Fruit fly (Drosophila melanogaster) whole organism, embryonic: ENCODE measurements around the gene Rok.

Experiments used
- Abd-B ChIP-seq: fragments of 200-800 bp; sonication (Bioruptor generic); optimal IDR thresholded peaks from 2 replicates; lab custom pipeline; 2018; ENCODE audit warnings: missing biosample characterization, mild to moderate bottlenecking, missing genetic modification characterization, moderate library complexity
- Antp ChIP-seq: fragments of 200-800 bp; sonication (Bioruptor generic); optimal IDR thresholded peaks from 3 replicates; lab custom pipeline; 2016; ENCODE audit warnings: missing biosample characterization, missing genetic modification characterization
- CG11085 ChIP-seq: fragments of 200-800 bp; sonication (Bioruptor generic); IDR thresholded peaks from 2 replicates; pipeline ENCODE4 v1.3.6; 2022; ENCODE audit warnings: missing biosample characterization, missing genetic modification characterization
- CG11504 ChIP-seq: fragments of 200-800 bp; sonication (Bioruptor generic); optimal IDR thresholded peaks from 3 replicates; lab custom pipeline; 2019; ENCODE audit warnings: missing biosample characterization, mild to moderate bottlenecking, missing genetic modification characterization, moderate library complexity
- CG11695 ChIP-seq: fragments of 200-800 bp; sonication (Bioruptor generic); IDR thresholded peaks from 3 replicates; pipeline ENCODE4 v1.3.6; 2022; ENCODE audit warnings: missing biosample characterization, missing genetic modification characterization
- CG12071 ChIP-seq: fragments of 200-800 bp; sonication (Bioruptor generic); optimal IDR thresholded peaks from 3 replicates; lab custom pipeline; 2018; ENCODE audit warnings: missing biosample characterization, mild to moderate bottlenecking, missing genetic modification characterization
- CG12219 ChIP-seq: fragments of 200-800 bp; sonication (Bioruptor generic); optimal IDR thresholded peaks from 3 replicates; lab custom pipeline; 2018; ENCODE audit warnings: missing biosample characterization, mild to moderate bottlenecking, missing genetic modification characterization
- CG12391 ChIP-seq: fragments of 200-800 bp; sonication (Bioruptor generic); optimal IDR thresholded peaks from 3 replicates; lab custom pipeline; 2018; ENCODE audit warnings: missing biosample characterization, mild to moderate bottlenecking, missing genetic modification characterization, moderate library complexity
- CG15011 ChIP-seq: fragments of 200-800 bp; sonication (Bioruptor generic); optimal IDR thresholded peaks from 3 replicates; lab custom pipeline; 2018; ENCODE audit warnings: missing biosample characterization, mild to moderate bottlenecking, missing genetic modification characterization
- CG18262 ChIP-seq: fragments of 200-800 bp; optimal IDR thresholded peaks from 3 replicates; lab custom pipeline; 2019; ENCODE audit warnings: missing biosample characterization, mild to moderate bottlenecking, missing genetic modification characterization, moderate library complexity
- CG2712 ChIP-seq: fragments of 200-800 bp; optimal IDR thresholded peaks from 3 replicates; lab custom pipeline; 2019; ENCODE audit warnings: missing biosample characterization, mild to moderate bottlenecking, missing genetic modification characterization, moderate library complexity
- CG31388 ChIP-seq: fragments of 200-800 bp; sonication (Bioruptor generic); optimal IDR thresholded peaks from 2 replicates; lab custom pipeline; 2016; ENCODE audit warnings: missing biosample characterization, missing genetic modification characterization
- CG33557 ChIP-seq: fragments of 200-800 bp; sonication (Bioruptor generic); optimal IDR thresholded peaks from 2 replicates; lab custom pipeline; 2019; ENCODE audit warnings: missing biosample characterization, mild to moderate bottlenecking, missing genetic modification characterization, moderate library complexity
- CG4360 ChIP-seq: fragments of 200-800 bp; sonication (Bioruptor generic); IDR thresholded peaks from 2 replicates; pipeline ENCODE4 v1.3.6; 2022; ENCODE audit warnings: missing biosample characterization, missing genetic modification characterization
- CG6813 ChIP-seq: fragments of 200-800 bp; sonication (Bioruptor generic); optimal IDR thresholded peaks from 2 replicates; lab custom pipeline; 2017; ENCODE audit warnings: missing biosample characterization, missing genetic modification characterization, mild to moderate bottlenecking, moderate library complexity, missing genetic modification reagents
- CG7928 ChIP-seq: fragments of 200-800 bp; sonication (Bioruptor generic); optimal IDR thresholded peaks from 2 replicates; lab custom pipeline; 2017; ENCODE audit warnings: missing biosample characterization, mild to moderate bottlenecking, missing genetic modification characterization
- Dfd ChIP-seq, 2 experiments: fragments of >200 bp; optimal IDR thresholded peaks; 2 replicates each; lab custom pipeline; 2017; ENCODE audit warnings: missing biosample characterization in 2 of 2, missing genetic modification characterization in 2 of 2
- Dll ChIP-seq: fragments of 200-800 bp; sonication (Bioruptor generic); IDR thresholded peaks from 4 replicates; pipeline ENCODE4 v1.3.6; 2022; ENCODE audit warnings: missing biosample characterization, missing genetic modification characterization; ENCODE audit not compliant: partially characterized antibody
- Hr3 ChIP-seq: fragments of 200-800 bp; sonication (Bioruptor generic); optimal IDR thresholded peaks from 3 replicates; lab custom pipeline; 2016; ENCODE audit warnings: missing biosample characterization, missing genetic modification characterization
- MBD-R2 ChIP-seq: fragments of 200-800 bp; sonication (Bioruptor generic); IDR thresholded peaks from 2 replicates; pipeline ENCODE4 v1.3.6; 2022; ENCODE audit warnings: missing biosample characterization, missing genetic modification characterization
- Oaz ChIP-seq: fragments of 200-800 bp; sonication (Bioruptor generic); IDR thresholded peaks from 2 replicates; pipeline ENCODE4 v1.3.6; 2022; ENCODE audit warnings: missing biosample characterization, missing genetic modification characterization
- PHDP ChIP-seq: fragments of 200-800 bp; sonication (Bioruptor generic); optimal IDR thresholded peaks from 3 replicates; lab custom pipeline; 2018; ENCODE audit warnings: missing biosample characterization, mild to moderate bottlenecking, missing genetic modification characterization, moderate library complexity
- Scr ChIP-seq: fragments of 200-800 bp; sonication (Bioruptor generic); IDR thresholded peaks from 2 replicates; pipeline ENCODE4 v1.3.6; 2022; ENCODE audit warnings: missing biosample characterization, missing genetic modification characterization; ENCODE audit not compliant: partially characterized antibody
- Sin3A ChIP-seq: fragments of >200 bp; optimal IDR thresholded peaks from 2 replicates; lab custom pipeline; 2018
- Ssrp ChIP-seq: fragments of 200-800 bp; sonication (Bioruptor generic); optimal IDR thresholded peaks from 2 replicates; lab custom pipeline; 2018; ENCODE audit warnings: missing biosample characterization, mild to moderate bottlenecking, missing genetic modification characterization, moderate library complexity
- ac ChIP-seq: fragments of 200-800 bp; sonication (Bioruptor generic); optimal IDR thresholded peaks from 3 replicates; lab custom pipeline; 2017; ENCODE audit warnings: missing biosample characterization, mild to moderate bottlenecking, missing genetic modification characterization
- az2 ChIP-seq: fragments of 200-800 bp; sonication (Bioruptor generic); optimal IDR thresholded peaks from 3 replicates; lab custom pipeline; 2016; ENCODE audit warnings: missing biosample characterization, missing genetic modification characterization
- bcd ChIP-seq: fragments of 200-800 bp; sonication (Bioruptor generic); optimal IDR thresholded peaks from 2 replicates; lab custom pipeline; 2017; ENCODE audit warnings: missing biosample characterization, mild to moderate bottlenecking, missing genetic modification characterization
- br ChIP-seq: fragments of >200 bp; optimal IDR thresholded peaks from 2 replicates; lab custom pipeline; 2017
- cad ChIP-seq: fragments of >200 bp; optimal IDR thresholded peaks from 2 replicates; lab custom pipeline; 2017; ENCODE audit warnings: missing biosample characterization, missing genetic modification characterization
- chif ChIP-seq, 2 experiments: fragments of 200-800 bp; sonication (Bioruptor generic); optimal IDR thresholded peaks; 3 replicates each; lab custom pipeline; 2016; ENCODE audit warnings: missing biosample characterization in 2 of 2, missing genetic modification characterization in 2 of 2
- chn ChIP-seq: fragments of 200-800 bp; sonication (Bioruptor generic); optimal IDR thresholded peaks from 2 replicates; lab custom pipeline; 2016; ENCODE audit warnings: missing biosample characterization, missing genetic modification characterization
- dmrt11E ChIP-seq: fragments of 200-800 bp; sonication (Bioruptor generic); optimal IDR thresholded peaks from 3 replicates; lab custom pipeline; 2018; ENCODE audit warnings: missing biosample characterization, mild to moderate bottlenecking, missing genetic modification characterization, moderate library complexity
- dpn ChIP-seq, 2 experiments: fragments of 200-800 bp; sonication (Bioruptor generic); optimal IDR thresholded peaks; 3 replicates each; lab custom pipeline; 2016; ENCODE audit warnings: missing biosample characterization in 2 of 2, missing genetic modification characterization in 2 of 2
- fd102C ChIP-seq: fragments of 200-800 bp; sonication (Bioruptor generic); optimal IDR thresholded peaks from 2 replicates; lab custom pipeline; 2018; ENCODE audit warnings: missing biosample characterization, mild to moderate bottlenecking, missing genetic modification characterization, moderate library complexity
- fd96Cb ChIP-seq: fragments of 200-800 bp; sonication (Bioruptor generic); optimal IDR thresholded peaks from 2 replicates; lab custom pipeline; 2018; ENCODE audit warnings: missing biosample characterization, mild to moderate bottlenecking, missing genetic modification characterization, moderate library complexity
- ftz-f1 ChIP-seq: fragments of 200-800 bp; sonication (Bioruptor generic); optimal IDR thresholded peaks from 2 replicates; lab custom pipeline; 2016; ENCODE audit warnings: missing biosample characterization, missing genetic modification characterization
- gfzf ChIP-seq: fragments of 200-800 bp; sonication (Bioruptor generic); optimal IDR thresholded peaks from 2 replicates; lab custom pipeline; 2016; ENCODE audit warnings: missing biosample characterization, mild to moderate bottlenecking, missing genetic modification characterization, moderate library complexity
- gsb ChIP-seq: fragments of 200-800 bp; sonication (Bioruptor generic); IDR thresholded peaks from 2 replicates; pipeline ENCODE4 v1.3.6; 2022; ENCODE audit warnings: missing biosample characterization, missing genetic modification characterization
- insv ChIP-seq, 2 experiments: fragments of 200-800 bp; sonication (Bioruptor generic); optimal IDR thresholded peaks; 3 replicates each; lab custom pipeline; 2016 to 2018; ENCODE audit warnings: missing biosample characterization in 2 of 2, missing genetic modification characterization in 2 of 2
- odd ChIP-seq: fragments of 200-800 bp; sonication (Bioruptor generic); optimal IDR thresholded peaks from 2 replicates; lab custom pipeline; 2017; ENCODE audit warnings: missing biosample characterization, mild to moderate bottlenecking, missing genetic modification characterization
- org-1 ChIP-seq: fragments of 200-800 bp; sonication (Bioruptor generic); optimal IDR thresholded peaks from 2 replicates; lab custom pipeline; 2017; ENCODE audit warnings: missing biosample characterization, missing genetic modification characterization
- pan ChIP-seq, 4 experiments: fragments of >200 bp in 3 of 4; fragments of 200-800 bp in 1 of 4; sonication (Bioruptor generic) in 1 of 4; optimal IDR thresholded peaks in 3 of 4; IDR thresholded peaks in 1 of 4; 2 replicates each; pipeline versions ENCODE4 v1.3.6 to Lab custom; 2017 to 2022; ENCODE audit warnings: missing biosample characterization in 2 of 4, missing genetic modification characterization in 2 of 4, mixed read lengths in 1 of 4
- pnt ChIP-seq: fragments of 200-800 bp; sonication (Bioruptor generic); optimal IDR thresholded peaks from 3 replicates; lab custom pipeline; 2016; ENCODE audit warnings: missing biosample characterization, missing genetic modification characterization
- sens ChIP-seq: fragments of 200-800 bp; sonication (Bioruptor generic); peaks from one replicate; lab custom pipeline; 2016; ENCODE audit warnings: missing biosample characterization, missing genetic modification characterization
- slou ChIP-seq: fragments of 200-800 bp; sonication (Bioruptor generic); optimal IDR thresholded peaks from 3 replicates; lab custom pipeline; 2016; ENCODE audit warnings: missing biosample characterization, missing genetic modification characterization
- tin ChIP-seq: fragments of 200-800 bp; sonication (Bioruptor generic); optimal IDR thresholded peaks from 3 replicates; lab custom pipeline; 2016; ENCODE audit warnings: missing biosample characterization, missing genetic modification characterization
- tio ChIP-seq: fragments of 200-800 bp; sonication (Bioruptor generic); optimal IDR thresholded peaks from 2 replicates; lab custom pipeline; 2017; ENCODE audit warnings: missing biosample characterization, missing genetic modification characterization, inconsistent platforms
- trh ChIP-seq: fragments of 200-800 bp; sonication (Bioruptor generic); optimal IDR thresholded peaks from 2 replicates; lab custom pipeline; 2016; ENCODE audit warnings: missing biosample characterization, missing genetic modification characterization
- twi ChIP-seq: fragments of 200-800 bp; optimal IDR thresholded peaks from 2 replicates; lab custom pipeline; 2019; ENCODE audit warnings: missing biosample characterization, mild to moderate bottlenecking, missing genetic modification characterization, moderate library complexity

Gene Rok

dm6 chrX:16678845-16679347 is 41.7 kb upstream of the Rok start, which contains the start of the genes CG13010 and sing:
Gene CG13010 (minus strand): TSS chrX:16678945.
Gene sing (plus strand): TSS chrX:16679297.
- TF ChIP-seq slou (GFP tag; lab: Kevin White, UChicago): no peak
- TF ChIP-seq CG2712: peak; percentile 80
- TF ChIP-seq CG31388: no peak
- no peak for TF ChIP-seq CG33557 (GFP tag; lab: Kevin White, UChicago)
- no peak for TF ChIP-seq tio (GFP tag; lab: Kevin White, UChicago)
- no peak for TF ChIP-seq Ssrp
- TF ChIP-seq CG4360 (GFP tag; lab: Robert Waterston, UW): 0 out of 2 replicates have a peak, but pooled peaks have one; percentile 11
- peak; percentile 52 for TF ChIP-seq sens (GFP tag; lab: Kevin White, UChicago)
- no peak for TF ChIP-seq fd96Cb (tag; lab: Kevin White, UChicago)
- no peak for TF ChIP-seq trh (GFP tag; lab: Kevin White, UChicago)
- TF ChIP-seq chif (GFP tag; optimal IDR thresholded peaks at IDR 0.05; lab: Kevin White, UChicago): no peak
- TF ChIP-seq pan (optimal IDR thresholded peaks at IDR 0.05; lab: Kevin White, UChicago): no peak
- no peak for TF ChIP-seq pan (GFP tag; optimal IDR thresholded peaks at IDR 0.05 in 1 of 2, IDR thresholded peaks at IDR 0.05 in 1 of 2)
- no peak for TF ChIP-seq Hr3 (GFP tag; lab: Kevin White, UChicago)
- TF ChIP-seq pnt: no peak
- no peak for TF ChIP-seq Dll (GFP tag; lab: Robert Waterston, UW)
- peak; percentile 41 for TF ChIP-seq twi (tag; lab: Kevin White, UChicago)
- TF ChIP-seq ftz-f1 (GFP tag; lab: Kevin White, UChicago): no peak
- no peak for TF ChIP-seq dpn (GFP tag; optimal IDR thresholded peaks at IDR 0.05; lab: Kevin White, UChicago)

dm6 chrX:16677163-16677562 is 39.9 kb upstream of the Rok start:
- TF ChIP-seq chn (GFP tag; lab: Kevin White, UChicago) (no peak), Scr (GFP tag; lab: Robert Waterston, UW) (no peak), Sin3A (lab: Kevin White, UChicago) (no peak), az2 (GFP tag; lab: Kevin White, UChicago) (no peak), CG11695 (GFP tag; lab: Robert Waterston, UW) (no peak), CG12219 (GFP tag; lab: Kevin White, UChicago) (no peak), CG15011 (GFP tag; lab: Kevin White, UChicago) (no peak), bcd (GFP tag; lab: Kevin White, UChicago) (no peak), fd102C (GFP tag; lab: Kevin White, UChicago) (no peak), Antp (GFP tag; lab: Kevin White, UChicago) (no peak), CG12071 (GFP tag; lab: Kevin White, UChicago) (no peak), tin (GFP tag; lab: Kevin White, UChicago) (no peak), MBD-R2 (GFP tag; lab: Robert Waterston, UW) (no peak), PHDP (tag; lab: Kevin White, UChicago) (peak; percentile 20), odd (GFP tag; lab: Kevin White, UChicago) (no peak), CG7928 (no peak), Oaz (GFP tag; lab: Robert Waterston, UW) (no peak), CG6813 (GFP tag; lab: Kevin White, UChicago) (no peak), br (lab: Kevin White, UChicago) (no peak), CG18262 (peak; percentile 16), gfzf (GFP tag; lab: Kevin White, UChicago) (no peak), ac (GFP tag; lab: Kevin White, UChicago) (no peak), pan (optimal IDR thresholded peaks at IDR 0.05; lab: Kevin White, UChicago) (no peak), pan (GFP tag; optimal IDR thresholded peaks at IDR 0.05 in 1 of 2, IDR thresholded peaks at IDR 0.05 in 1 of 2) (no peak), cad (no peak), Dfd (GFP tag; optimal IDR thresholded peaks at IDR 0.05; lab: Kevin White, UChicago) (no peak), CG2712 (peak; percentile 13), CG12391 (tag; lab: Kevin White, UChicago) (peak; percentile 11), twi (tag; lab: Kevin White, UChicago) (no peak), gsb (GFP tag; lab: Robert Waterston, UW) (no peak), Abd-B (GFP tag; lab: Kevin White, UChicago) (no peak), CG11085 (GFP tag; lab: Robert Waterston, UW) (no peak), CG11504 (peak; percentile 32), dmrt11E (peak; percentile 22), insv (GFP tag; optimal IDR thresholded peaks at IDR 0.05; lab: Kevin White, UChicago) (no peak), org-1 (no peak)
